Fruit fly (Drosophila melanogaster): Measurements from ENCODE around the gene CG33939.
A peak's percentile ranks its signal among the peaks of the same experiment; 100 is the strongest.

dm6 chrX:19148798-19149510 is 25.7 kb downstream of the CG33939 start:
- TF ChIP-seq rgr (GFP tag; optimal IDR thresholded peaks at IDR 0.05) (no peak), psq (GFP tag; optimal IDR thresholded peaks at IDR 0.05) (peak; percentile 16)
